Worm (Caenorhabditis elegans) whole organism, L4 larva: Measurements from ENCODE around the gene nlp-21.
A peak's percentile ranks its signal among the peaks of the same experiment; 100 is the strongest.

Experiments
- D1046.2 ChIP-seq: fragments of 200-800 bp; sonication (Bioruptor generic); IDR thresholded peaks from 2 replicates; pipeline ENCODE4 v1.3.6; 2022; ENCODE audit warnings: missing genetic modification characterization, missing compliant biosample characterization
- F49E8.2 ChIP-seq: sonication (generic microtip); optimal IDR thresholded peaks from 2 replicates; lab custom pipeline; 2016; ENCODE audit warnings: missing compliant biosample characterization, mild to moderate bottlenecking, missing genetic modification characterization, borderline replicate concordance
- Y75B8A.6 ChIP-seq: fragments of 200-800 bp; sonication (Bioruptor generic); IDR thresholded peaks from 2 replicates; pipeline ENCODE4 v1.3.6; 2022; ENCODE audit warnings: missing genetic modification reagents, missing genetic modification characterization, missing compliant biosample characterization
- aly-2 ChIP-seq: sonication (generic microtip); optimal IDR thresholded peaks from 2 replicates; lab custom pipeline; 2018; ENCODE audit warnings: missing biosample characterization, missing genetic modification characterization
- ceh-20 ChIP-seq: fragments of 200-800 bp; sonication (Bioruptor generic); IDR thresholded peaks from 2 replicates; pipeline ENCODE4 v1.3.6; 2022; ENCODE audit warnings: missing genetic modification reagents, missing genetic modification characterization, missing compliant biosample characterization
- ceh-28 ChIP-seq: fragments of 150-350 bp; optimal IDR thresholded peaks from 2 replicates; lab custom pipeline; 2014; ENCODE audit warnings: missing biosample characterization, missing genetic modification reagents, missing genetic modification characterization
- ceh-82 ChIP-seq: sonication (generic microtip); optimal IDR thresholded peaks from 2 replicates; lab custom pipeline; 2017; ENCODE audit warnings: missing biosample characterization, missing genetic modification characterization
- daf-12 ChIP-seq: fragments of 150-350 bp; optimal IDR thresholded peaks from 2 replicates; lab custom pipeline; 2014; ENCODE audit warnings: missing biosample characterization, missing genetic modification reagents, missing genetic modification characterization
- dmd-6 ChIP-seq: fragments of 200-800 bp; sonication (Bioruptor generic); IDR thresholded peaks from 2 replicates; pipeline ENCODE4 v1.3.6; 2022; ENCODE audit warnings: missing genetic modification reagents, missing genetic modification characterization, missing compliant biosample characterization
- dpl-1 ChIP-seq: fragments of 150-350 bp; optimal IDR thresholded peaks from 2 replicates; lab custom pipeline; 2014; ENCODE audit warnings: missing biosample characterization, missing genetic modification reagents, missing genetic modification characterization
- egl-27 ChIP-seq: sonication (generic microtip); optimal IDR thresholded peaks from 3 replicates; lab custom pipeline; 2017; ENCODE audit warnings: missing biosample characterization, missing genetic modification reagents, missing genetic modification characterization
- hlh-30 ChIP-seq: sonication (generic microtip); optimal IDR thresholded peaks from 2 replicates; lab custom pipeline; 2017; ENCODE audit warnings: antibody characterized with exemption, mild to moderate bottlenecking, missing genetic modification characterization, missing compliant biosample characterization; ENCODE audit not compliant: insufficient read depth
- hmg-1.1 ChIP-seq: fragments of 200-800 bp; sonication (Bioruptor generic); IDR thresholded peaks from 2 replicates; pipeline ENCODE4 v1.3.6; 2022; ENCODE audit warnings: missing genetic modification reagents, missing genetic modification characterization, missing compliant biosample characterization
- jun-1 ChIP-seq: fragments of 150-350 bp; optimal IDR thresholded peaks from 2 replicates; lab custom pipeline; 2014; ENCODE audit warnings: missing biosample characterization, missing genetic modification reagents, missing genetic modification characterization
- lin-1 ChIP-seq: fragments of 200-800 bp; sonication (Bioruptor generic); IDR thresholded peaks from 2 replicates; pipeline ENCODE4 v1.3.6; 2022; ENCODE audit warnings: missing genetic modification reagents, missing genetic modification characterization, missing compliant biosample characterization
- lin-15B ChIP-seq: fragments of 150-350 bp; sonication (generic microtip); optimal IDR thresholded peaks from 3 replicates; lab custom pipeline; 2014; ENCODE audit warnings: missing biosample characterization, missing genetic modification characterization
- lin-38 ChIP-seq: fragments of 200-800 bp; sonication (Bioruptor generic); IDR thresholded peaks from 2 replicates; pipeline ENCODE4 v1.3.6; 2022; ENCODE audit warnings: missing genetic modification reagents, missing genetic modification characterization, missing compliant biosample characterization
- lsy-2 ChIP-seq, 2 experiments: fragments of 150-350 bp in 1 of 2; sonication (generic microtip) in 1 of 2; optimal IDR thresholded peaks; 2 replicates each; lab custom pipeline; 2014 to 2017; ENCODE audit warnings: missing biosample characterization in 2 of 2, missing genetic modification characterization in 2 of 2
- mdt-29 ChIP-seq: fragments of 200-800 bp; sonication (Bioruptor generic); IDR thresholded peaks from 2 replicates; pipeline ENCODE4 v1.3.6; 2022; ENCODE audit warnings: missing genetic modification reagents, missing genetic modification characterization, missing compliant biosample characterization
- mep-1 ChIP-seq: fragments of 150-350 bp; sonication (generic microtip); optimal IDR thresholded peaks from 3 replicates; lab custom pipeline; 2014; ENCODE audit warnings: missing biosample characterization, missing genetic modification characterization
- mes-2 ChIP-seq: sonication (generic microtip); optimal IDR thresholded peaks from 2 replicates; lab custom pipeline; 2016; ENCODE audit warnings: missing genotype, mild to moderate bottlenecking, missing genetic modification characterization, missing compliant biosample characterization; ENCODE audit not compliant: poor library complexity, severe bottlenecking
- nhr-10 ChIP-seq: fragments of 150-350 bp; optimal IDR thresholded peaks from 2 replicates; lab custom pipeline; 2014; ENCODE audit warnings: missing biosample characterization, missing genetic modification characterization
- nhr-111 ChIP-seq: fragments of 200-800 bp; sonication (Bioruptor generic); optimal IDR thresholded peaks from 2 replicates; lab custom pipeline; 2018; ENCODE audit warnings: mild to moderate bottlenecking, missing genetic modification characterization, missing compliant biosample characterization
- nhr-25 ChIP-seq: sonication (generic microtip); optimal IDR thresholded peaks from 2 replicates; lab custom pipeline; 2017; ENCODE audit warnings: missing genetic modification characterization, mild to moderate bottlenecking, missing compliant biosample characterization, antibody characterized with exemption, moderate library complexity, borderline replicate concordance; ENCODE audit not compliant: insufficient read depth
- nhr-28 ChIP-seq: fragments of 150-350 bp; optimal IDR thresholded peaks from 2 replicates; lab custom pipeline; 2014; ENCODE audit warnings: missing biosample characterization, missing genetic modification characterization
- nhr-76 ChIP-seq: fragments of 150-350 bp; optimal IDR thresholded peaks from 2 replicates; lab custom pipeline; 2014; ENCODE audit warnings: missing biosample characterization, missing genetic modification characterization
- pha-4 ChIP-seq, 2 experiments: fragments of 150-350 bp in 1 of 2; fragments of 200-800 bp in 1 of 2; sonication (Bioruptor generic) in 1 of 2; IDR thresholded peaks in 1 of 2; optimal IDR thresholded peaks in 1 of 2; 2 replicates each; pipeline versions ENCODE4 v1.3.6 to Lab custom; 2014 to 2022; ENCODE audit warnings: missing genetic modification characterization in 2 of 2, missing genetic modification reagents in 2 of 2, missing biosample characterization in 1 of 2, missing compliant biosample characterization in 1 of 2
- pqm-1 ChIP-seq: sonication (generic microtip); optimal IDR thresholded peaks from 2 replicates; lab custom pipeline; 2017; ENCODE audit warnings: missing biosample characterization, missing genetic modification characterization
- saeg-2 ChIP-seq: fragments of 200-800 bp; sonication (Bioruptor generic); IDR thresholded peaks from 2 replicates; pipeline ENCODE4 v1.3.6; 2022; ENCODE audit warnings: missing genetic modification reagents, missing genetic modification characterization, missing compliant biosample characterization
- tra-1 ChIP-seq: fragments of 200-800 bp; sonication (Bioruptor generic); IDR thresholded peaks from 2 replicates; pipeline ENCODE4 v1.3.6; 2022; ENCODE audit warnings: missing genetic modification reagents, missing genetic modification characterization, missing compliant biosample characterization
- unc-39 ChIP-seq: sonication (generic microtip); optimal IDR thresholded peaks from 2 replicates; lab custom pipeline; 2017; ENCODE audit warnings: missing biosample characterization, missing genetic modification characterization
- unc-62 ChIP-seq, 3 experiments: fragments of 150-350 bp in 1 of 3; sonication (generic microtip); optimal IDR thresholded peaks in 2 of 3; peaks in 1 of 3; 1 replicate in 1 of 3; 2 replicates in 2 of 3; lab custom pipeline; 2014 to 2017; ENCODE audit warnings: missing biosample characterization in 3 of 3, missing genetic modification characterization in 3 of 3, missing genetic modification reagents in 3 of 3, missing genotype in 1 of 3
- zag-1 ChIP-seq: fragments of 150-350 bp; optimal IDR thresholded peaks from 2 replicates; lab custom pipeline; 2014; ENCODE audit warnings: missing biosample characterization, missing genetic modification characterization
- zip-2 ChIP-seq: fragments of 150-350 bp; optimal IDR thresholded peaks from 2 replicates; lab custom pipeline; 2014; ENCODE audit warnings: missing biosample characterization, missing genetic modification characterization
- ztf-11 ChIP-seq: fragments of 150-350 bp; optimal IDR thresholded peaks from 2 replicates; lab custom pipeline; 2014; ENCODE audit warnings: missing biosample characterization, missing genetic modification characterization

The nlp-21 gene

DNA sequence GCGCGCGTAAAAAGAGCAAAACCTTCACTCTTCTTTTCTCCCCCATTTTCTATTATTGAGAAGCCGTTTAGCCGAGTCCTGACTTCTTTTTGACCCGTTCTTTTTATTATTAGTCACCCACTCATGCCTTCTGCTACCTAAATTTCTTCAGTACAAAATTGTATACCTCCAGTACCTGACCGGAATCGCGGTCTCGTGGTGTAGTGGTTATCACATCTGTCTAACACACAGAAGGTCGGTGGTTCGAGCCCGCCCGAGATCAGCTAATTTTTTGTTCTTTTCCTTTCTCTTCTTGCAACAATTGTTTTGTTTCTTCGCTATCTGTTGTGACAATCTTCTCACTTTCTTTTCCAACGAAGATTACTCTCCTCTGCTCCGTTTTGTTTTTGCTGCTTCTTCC, 40.2 kb downstream of the nlp-21 start (continued):
- TF ChIP-seq dmd-6 (GFP tag; lab: Robert Waterston, UW), result peak; percentile 19; the same call in 1 of the 2 replicates
- TF ChIP-seq nhr-111 (GFP tag; lab: Kevin White, UChicago), result peak; percentile 53
- TF ChIP-seq mdt-29, result 0 out of 2 replicates have a peak, but pooled peaks have one; percentile 20
- peak; percentile 57; the same call in 1 of the 2 replicates for TF ChIP-seq Y75B8A.6
- TF ChIP-seq, all 104 proteins: peak for 30

DNA sequence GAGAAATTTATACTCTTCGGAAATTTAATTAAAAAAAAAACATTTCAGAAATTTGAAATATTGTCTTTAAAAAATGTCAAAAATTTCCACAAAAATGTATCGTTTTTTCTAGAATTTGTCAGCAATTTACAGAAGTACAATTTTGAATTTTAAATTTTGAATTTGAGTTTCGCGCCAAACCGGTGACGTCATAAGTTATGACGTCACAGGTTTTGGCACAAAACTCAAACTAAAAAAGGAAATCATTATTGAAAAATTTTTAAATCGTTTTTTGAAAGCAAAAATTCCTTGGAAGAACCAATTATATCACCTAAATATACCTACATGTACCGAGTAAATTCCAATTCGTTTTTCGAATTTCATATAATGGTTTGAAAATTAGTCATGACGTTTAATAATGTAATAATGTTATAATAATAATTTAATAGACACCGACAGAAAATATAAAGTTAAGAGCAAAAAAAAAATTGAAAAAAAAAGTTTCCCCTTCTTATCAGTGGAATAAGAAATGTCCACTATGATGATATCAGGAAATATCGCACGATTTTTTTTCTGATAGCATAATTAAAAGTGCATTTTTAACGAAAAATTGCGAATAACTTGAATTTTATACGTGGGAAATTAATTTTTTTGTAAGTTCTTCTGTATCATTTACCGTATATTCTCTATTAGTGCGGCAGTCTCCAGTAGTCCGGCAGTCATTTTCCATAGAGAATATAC, 42.8 kb downstream of the nlp-21 start:
- TF ChIP-seq nhr-28 (tag; lab: Kevin White, UChicago) (peak; percentile 25), lin-15B (tag; lab: Kevin White, UChicago) (no peak), pqm-1 (tag; lab: Kevin White, UChicago) (peak; percentile 70), mep-1 (tag; lab: Kevin White, UChicago) (no peak), unc-62 (GFP tag; optimal IDR thresholded peaks at IDR 0.05 in 1 of 2; lab: Kevin White, UChicago) (peak in 1 of 2 experiments; percentile 29), unc-62 (tag; optimal IDR thresholded peaks at IDR 0.05; lab: Kevin White, UChicago) (no peak)

DNA sequence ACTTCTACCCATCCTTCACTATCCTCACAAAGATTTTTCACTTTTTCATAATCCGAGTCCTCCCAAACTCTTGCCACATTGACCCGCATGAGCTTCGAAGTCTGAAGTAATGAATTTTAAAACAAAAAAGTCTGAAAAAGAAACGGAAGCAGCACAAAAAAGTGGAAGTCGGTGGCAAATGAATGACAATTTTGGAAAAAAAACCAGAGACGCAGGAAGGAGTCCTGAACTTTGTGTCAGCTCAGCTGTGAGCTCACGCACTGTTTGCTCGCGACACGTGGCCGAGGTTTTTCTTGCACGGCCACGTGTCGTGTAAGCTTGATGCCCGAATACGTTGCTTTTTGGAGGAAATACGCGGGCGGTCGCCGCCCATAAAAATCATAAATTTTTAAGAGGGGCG, 46.7 kb downstream of the nlp-21 start, which contains the start of gene T28D6.7:
Gene T28D6.7 (minus strand): TSS at position 101 of the 400 bp plus-strand sequence.
- TF ChIP-seq tra-1 (0 out of 2 replicates have a peak, but pooled peaks have one; percentile 8), zip-2 (tag; lab: Kevin White, UChicago) (no peak), hlh-30 (no peak), unc-62 (GFP tag; optimal IDR thresholded peaks at IDR 0.05 in 1 of 2; lab: Kevin White, UChicago) (no peak), unc-62 (tag; optimal IDR thresholded peaks at IDR 0.05; lab: Kevin White, UChicago) (no peak), lin-15B (tag; lab: Kevin White, UChicago) (no peak), aly-2 (tag; lab: Kevin White, UChicago) (no peak), lin-1 (no peak), mdt-29 (no peak), D1046.2 (GFP tag; lab: Robert Waterston, UW) (0 out of 2 replicates have a peak, but pooled peaks have one; percentile 43), jun-1 (tag; lab: Kevin White, UChicago) (no peak)

DNA sequence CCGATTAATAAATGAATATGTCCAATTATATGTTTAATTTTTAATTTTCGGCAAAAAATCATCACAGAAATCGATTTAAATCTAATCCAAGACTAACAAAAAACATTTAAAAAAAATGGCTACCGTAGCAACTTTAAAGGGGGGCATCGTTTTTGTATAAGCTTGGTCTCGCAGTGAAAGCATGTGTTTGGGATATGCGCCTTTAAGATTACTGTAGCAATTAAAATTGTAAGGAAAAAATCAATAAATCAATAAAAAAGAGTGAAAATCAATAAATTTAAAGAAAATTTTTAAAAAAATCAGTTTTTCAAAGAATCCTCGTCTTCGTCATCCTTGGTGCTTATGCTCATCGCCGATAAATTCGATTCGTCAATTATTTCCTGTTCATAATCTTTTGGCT, 48.9 kb downstream of the nlp-21 start:
- TF ChIP-seq lsy-2 (tag; optimal IDR thresholded peaks at IDR 0.05; lab: Kevin White, UChicago) (peak in 1 of 2 experiments; percentile 55), F49E8.2 (tag; lab: Kevin White, UChicago) (peak; percentile 31), lin-38 (GFP tag; lab: Robert Waterston, UW) (peak; percentile 30; the same call in 1 of the 2 replicates), ceh-28 (tag; lab: Kevin White, UChicago) (peak; percentile 96), ceh-20 (GFP tag; lab: Robert Waterston, UW) (no peak)

DNA sequence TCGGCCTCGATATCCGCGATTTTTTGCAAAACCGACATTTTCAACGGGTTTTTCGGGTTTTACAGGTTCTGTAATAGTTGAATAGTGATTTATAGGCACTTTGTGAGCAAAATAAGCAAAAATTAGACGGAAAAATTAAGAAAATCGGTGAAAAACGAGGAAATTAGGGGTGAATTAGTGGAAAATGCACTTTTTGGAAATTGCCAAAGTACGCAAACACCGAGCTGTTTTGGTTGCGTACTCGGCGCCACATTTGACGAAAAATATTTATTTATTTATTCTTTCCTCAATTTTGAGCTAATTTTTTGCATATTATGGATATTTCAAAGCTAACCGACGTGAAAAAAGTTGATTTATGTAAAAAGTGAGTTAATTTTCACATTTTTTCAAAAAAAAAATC, 50.0 kb downstream of the nlp-21 start, which contains the start of the genes T28D6.6 and pen-2:
Gene T28D6.6 (minus strand): TSS at position 68 of the 400 bp plus-strand sequence.
Gene pen-2 (plus strand): TSS at position 282 of the 400 bp plus-strand sequence.
- no peak for TF ChIP-seq ztf-11 (tag; lab: Kevin White, UChicago)
- TF ChIP-seq unc-39 (tag; lab: Kevin White, UChicago), result no peak
- TF ChIP-seq lin-1, result no peak
- TF ChIP-seq mes-2 (tag; lab: Kevin White, UChicago), result peak; percentile 44
- TF ChIP-seq ceh-82 (tag; lab: Kevin White, UChicago), result no peak
- TF ChIP-seq D1046.2 (GFP tag; lab: Robert Waterston, UW), result no peak
- no peak for TF ChIP-seq saeg-2 (GFP tag; lab: Robert Waterston, UW)
- no peak for TF ChIP-seq nhr-25 (tag; lab: Kevin White, UChicago)
- no peak for TF ChIP-seq daf-12
- 0 out of 2 replicates have a peak, but pooled peaks have one; percentile 20 for TF ChIP-seq hmg-1.1 (GFP tag; lab: Robert Waterston, UW)
- no peak for TF ChIP-seq nhr-76 (tag; lab: Kevin White, UChicago)
- TF ChIP-seq dpl-1 (GFP tag; lab: Kevin White, UChicago), result peak; percentile 54
- TF ChIP-seq mep-1 (tag; lab: Kevin White, UChicago), result no peak
- TF ChIP-seq pha-4 (GFP tag; IDR thresholded peaks at IDR 0.05; lab: Robert Waterston, UW), result no peak
- no peak for TF ChIP-seq pha-4 (tag; optimal IDR thresholded peaks at IDR 0.05; lab: Kevin White, UChicago)
- TF ChIP-seq egl-27 (tag; lab: Kevin White, UChicago), result no peak
- peak in 1 of 2 experiments; percentile 60 for TF ChIP-seq lsy-2 (tag; optimal IDR thresholded peaks at IDR 0.05; lab: Kevin White, UChicago)
- no peak for TF ChIP-seq nhr-10 (tag; lab: Kevin White, UChicago)
- TF ChIP-seq zag-1 (tag; lab: Kevin White, UChicago), result no peak
